Fruit fly (Drosophila melanogaster) whole organism: ENCODE measurements around the gene Vps39.

Experiments
- CG8478 ChIP-seq: fragments of >200 bp; optimal IDR thresholded peaks from 2 replicates; lab custom pipeline; 2018; ENCODE audit warnings: inconsistent platforms
- Dll ChIP-seq: fragments of >200 bp; optimal IDR thresholded peaks from 2 replicates; lab custom pipeline; 2017
- EcR ChIP-seq, 2 experiments: fragments of >200 bp; optimal IDR thresholded peaks; 2 replicates each; lab custom pipeline; 2017; ENCODE audit warnings: missing biosample characterization in 2 of 2, missing genetic modification characterization in 2 of 2, missing genetic modification reagents in 2 of 2

DNA sequence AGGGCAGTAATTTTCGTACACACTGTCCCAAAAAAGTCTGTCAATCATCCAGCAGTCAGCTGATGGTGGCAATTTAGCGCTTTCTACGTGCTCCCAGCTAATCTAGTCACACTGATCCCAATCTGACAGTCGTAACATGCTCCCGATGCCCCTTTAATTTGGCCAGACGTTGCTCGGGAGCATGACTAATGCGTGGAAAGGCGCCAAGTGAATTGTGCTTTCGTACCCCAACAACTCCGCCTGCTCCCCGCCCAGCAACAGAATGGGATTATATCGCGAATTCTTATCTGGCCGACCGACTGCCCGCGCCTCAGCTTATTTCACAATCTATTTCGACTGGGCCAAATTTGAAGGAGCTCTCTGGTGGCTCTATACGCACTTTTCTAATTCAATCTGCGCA lies 3.2 kb upstream of the Vps39 start:
- TF ChIP-seq EcR (GFP tag; optimal IDR thresholded peaks at IDR 0.05; lab: Kevin White, UChicago) (no peak), Dll (lab: Kevin White, UChicago) (no peak), CG8478 (lab: Kevin White, UChicago) (no peak)
